Fruit fly (Drosophila melanogaster): ENCODE results near the gene CG7512.
A peak's percentile ranks its signal among the peaks of the same experiment; 100 is the strongest.

DNA sequence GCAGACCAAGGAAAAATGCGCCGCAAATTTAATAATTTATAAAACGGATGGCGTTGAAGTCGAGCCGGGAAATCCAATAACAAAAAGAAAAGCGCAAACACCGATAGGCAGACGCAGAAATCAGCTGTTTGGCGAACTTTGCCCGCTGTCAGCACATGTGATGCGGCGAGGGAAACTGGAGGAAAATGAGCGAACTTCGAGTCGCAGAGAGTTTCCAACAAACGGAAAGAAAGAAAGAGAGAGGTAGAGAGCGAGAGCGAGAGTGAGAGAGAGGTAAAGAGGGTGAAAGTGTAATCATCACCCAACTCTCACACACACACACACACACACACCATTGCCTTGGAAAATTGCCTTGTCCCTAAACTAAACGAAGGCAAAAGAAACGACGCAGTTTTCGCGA is 43.7 kb downstream of the CG7512 start:
- no peak for TF ChIP-seq Met (GFP tag; optimal IDR thresholded peaks at IDR 0.05)
- TF ChIP-seq CG8632 (GFP tag; optimal IDR thresholded peaks at IDR 0.05), result no peak
- TF ChIP-seq CG1621 (tag; optimal IDR thresholded peaks at IDR 0.05), result peak; percentile 25
- TF ChIP-seq Eip75B (GFP tag; optimal IDR thresholded peaks at IDR 0.05), result no peak
- no peak for TF ChIP-seq Ets96B (tag; optimal IDR thresholded peaks at IDR 0.05)
- no peak for TF ChIP-seq CG7368 (GFP tag; optimal IDR thresholded peaks at IDR 0.05)
- TF ChIP-seq Hr39 (GFP tag; optimal IDR thresholded peaks at IDR 0.05), result no peak
- TF ChIP-seq cyc (GFP tag; optimal IDR thresholded peaks at IDR 0.05), result no peak
- no peak for TF ChIP-seq fd85E (GFP tag; optimal IDR thresholded peaks at IDR 0.05)
- no peak for TF ChIP-seq CG10631 (GFP tag; optimal IDR thresholded peaks at IDR 0.05)
- no peak for TF ChIP-seq esn (GFP tag; optimal IDR thresholded peaks at IDR 0.05)
- TF ChIP-seq Blimp-1 (GFP tag; optimal IDR thresholded peaks at IDR 0.05), result no peak
- TF ChIP-seq CG16779 (tag; optimal IDR thresholded peaks at IDR 0.05), result peak; percentile 71

Measured in whole organism, prepupa.